Fruit fly (Drosophila melanogaster) whole organism: ENCODE results near the gene lectin-28C.

ENCODE experiments used
- CG8478 ChIP-seq: fragments of >200 bp; optimal IDR thresholded peaks from 2 replicates; lab custom pipeline; 2018; ENCODE audit warnings: inconsistent platforms
- EcR ChIP-seq, 2 experiments: fragments of >200 bp; optimal IDR thresholded peaks; 2 replicates each; lab custom pipeline; 2017; ENCODE audit warnings: missing biosample characterization in 2 of 2, missing genetic modification characterization in 2 of 2, missing genetic modification reagents in 2 of 2
- usp ChIP-seq: fragments of >200 bp; optimal IDR thresholded peaks from 2 replicates; lab custom pipeline; 2017; ENCODE audit warnings: missing biosample characterization, missing genetic modification characterization, mixed read lengths

DNA sequence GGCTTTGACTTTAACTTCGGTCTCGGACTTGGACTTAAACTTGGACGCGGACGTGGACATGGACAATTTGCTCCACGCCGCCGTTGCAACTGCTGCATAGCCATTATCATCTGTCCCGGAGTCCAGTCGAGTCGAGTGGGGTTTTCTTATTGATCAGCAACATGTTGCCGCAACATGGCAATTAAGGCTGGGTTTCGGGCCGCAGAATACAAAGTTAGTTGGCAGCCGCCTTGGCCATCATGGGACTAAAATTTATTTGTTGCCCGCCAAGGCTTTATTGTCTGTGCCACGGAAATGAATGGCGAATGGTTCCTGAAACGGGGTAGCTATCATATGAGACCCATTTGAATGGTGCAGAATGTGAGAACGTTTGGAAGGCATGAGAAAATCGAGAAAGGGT is 45.0 kb downstream of the lectin-28C start:
- TF ChIP-seq CG8478 (lab: Kevin White, UChicago) (no peak), EcR (GFP tag; optimal IDR thresholded peaks at IDR 0.05; lab: Kevin White, UChicago) (no peak), usp (GFP tag; lab: Kevin White, UChicago) (no peak)
